Worm (Caenorhabditis elegans): ENCODE results near the gene eif-2Bdelta.

The eif-2Bdelta gene

DNA sequence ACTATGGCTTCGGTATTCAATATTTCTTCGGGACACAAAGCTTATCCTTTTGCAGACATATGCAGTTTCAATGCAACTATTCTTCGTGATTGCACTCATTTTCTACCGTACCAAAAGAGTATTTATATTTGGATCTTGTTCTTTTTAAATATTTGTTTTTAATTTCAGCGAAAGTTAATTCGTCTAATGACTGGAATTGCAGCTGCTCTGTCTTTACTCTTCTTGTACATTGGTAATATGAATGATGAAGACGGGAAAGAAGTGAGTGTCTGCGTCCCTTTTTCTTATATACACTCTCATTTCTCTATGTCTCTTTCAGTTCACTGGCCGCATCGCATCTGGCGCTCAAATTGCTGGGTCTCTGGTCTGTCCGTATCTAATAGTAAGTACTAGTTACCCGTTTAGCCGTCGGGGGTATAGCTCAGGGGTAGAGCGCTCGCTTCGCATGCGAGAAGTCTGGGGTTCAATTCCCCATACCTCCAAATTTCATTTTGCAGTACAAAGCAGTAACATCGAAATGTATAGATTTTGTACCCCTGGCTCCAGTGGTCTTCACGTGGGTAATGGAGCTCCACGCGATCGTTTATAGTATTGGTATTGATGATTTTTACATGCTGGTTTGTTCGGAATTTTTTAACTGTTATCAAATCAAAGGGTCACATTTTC is 10.3 kb upstream of the eif-2Bdelta start (continued):
- TF ChIP-seq mdl-1 (tag; optimal IDR thresholded peaks at IDR 0.05), result no peak
- TF ChIP-seq F49E8.2 (tag; optimal IDR thresholded peaks at IDR 0.05; ENCODE audit: borderline replicate concordance), result no peak
- TF ChIP-seq snpc-1.2 (GFP tag; IDR thresholded peaks at IDR 0.05), result peak; percentile 85; the same call in 1 of the 2 replicates
- TF ChIP-seq daf-19 (GFP tag; conservative IDR thresholded peaks at IDR 0.05), result peak; percentile 89
- TF ChIP-seq nhr-41 (GFP tag; IDR thresholded peaks at IDR 0.05), result peak; percentile 62; the same call in 1 of the 2 replicates
- 0 out of 2 replicates have a peak, but pooled peaks have one; percentile 69 for TF ChIP-seq F44E2.7 (GFP tag; IDR thresholded peaks at IDR 0.05)
- peak; percentile 68 for TF ChIP-seq nhr-102 (tag; optimal IDR thresholded peaks at IDR 0.05)
- peak; percentile 21 for TF ChIP-seq dpl-1 (GFP tag; optimal IDR thresholded peaks at IDR 0.05)
- TF ChIP-seq mdt-29 (GFP tag; IDR thresholded peaks at IDR 0.05), result peak; percentile 86
- no peak for TF ChIP-seq pqm-1 (tag; optimal IDR thresholded peaks at IDR 0.05)
- TF ChIP-seq F37D6.2 (tag; optimal IDR thresholded peaks at IDR 0.05), result peak; percentile 35
- TF ChIP-seq saeg-2 (GFP tag; IDR thresholded peaks at IDR 0.05), result peak; percentile 49; the same call in 1 of the 2 replicates
- peak; percentile 95 for TF ChIP-seq aha-1 (tag)
- TF ChIP-seq Y105C5A.15 (GFP tag; IDR thresholded peaks at IDR 0.05), result no peak
- peak; percentile 35 for TF ChIP-seq Y5F2A.4 (GFP tag; optimal IDR thresholded peaks at IDR 0.05)
- TF ChIP-seq nhr-25 (tag; optimal IDR thresholded peaks at IDR 0.05; ENCODE audit: borderline replicate concordance, insufficient read depth), result peak; percentile 39
- peak; percentile 56 for TF ChIP-seq mep-1 (tag; optimal IDR thresholded peaks at IDR 0.05)
- TF ChIP-seq skn-1 (tag; optimal IDR thresholded peaks at IDR 0.05), result no peak
- TF ChIP-seq zfp-2 (tag; optimal IDR thresholded peaks at IDR 0.05), result no peak
- no peak for TF ChIP-seq fos-1 (tag; optimal IDR thresholded peaks at IDR 0.05)
- TF ChIP-seq nhr-76 (tag; optimal IDR thresholded peaks at IDR 0.05), result no peak
- no peak for TF ChIP-seq set-16 (GFP tag; IDR thresholded peaks at IDR 0.05)
- TF ChIP-seq jun-1 (tag; optimal IDR thresholded peaks at IDR 0.05), result no peak
- peak; percentile 71 for TF ChIP-seq mes-2 (tag; optimal IDR thresholded peaks at IDR 0.05; ENCODE audit: poor library complexity, severe bottlenecking)
- TF ChIP-seq Y48G9A.11 (GFP tag; IDR thresholded peaks at IDR 0.05), result peak; percentile 76
- no peak for TF ChIP-seq nhr-11 (tag; optimal IDR thresholded peaks at IDR 0.05)
- no peak for TF ChIP-seq zip-2 (tag; optimal IDR thresholded peaks at IDR 0.05)
- TF ChIP-seq lir-3 (tag; optimal IDR thresholded peaks at IDR 0.05), result peak; percentile 60
- TF ChIP-seq arid-1 (GFP tag; conservative IDR thresholded peaks at IDR 0.05), result peak; percentile 78
- TF ChIP-seq ceh-32 (tag; optimal IDR thresholded peaks at IDR 0.05; ENCODE audit: poor library complexity), result no peak
- 0 out of 2 replicates have a peak, but pooled peaks have one; percentile 12 for TF ChIP-seq mxl-2 (GFP tag; conservative IDR thresholded peaks at IDR 0.05)
- no peak for TF ChIP-seq ces-1 (GFP tag; optimal IDR thresholded peaks at IDR 0.05)
- 0 out of 2 replicates have a peak, but pooled peaks have one; percentile 49 for TF ChIP-seq zip-11 (GFP tag; IDR thresholded peaks at IDR 0.05)
- peak; percentile 79 for TF ChIP-seq madf-9 (GFP tag; conservative IDR thresholded peaks at IDR 0.05)
- no peak for TF ChIP-seq ama-1 (optimal IDR thresholded peaks at IDR 0.05)
- TF ChIP-seq lin-38 (GFP tag; IDR thresholded peaks at IDR 0.05), result no peak; the same call in 1 of the 2 replicates
- peak; percentile 87 for TF ChIP-seq lim-7 (GFP tag; IDR thresholded peaks at IDR 0.05)
- TF ChIP-seq F26F4.8 (GFP tag; conservative IDR thresholded peaks at IDR 0.05), result peak; percentile 77; the same call in 1 of the 2 replicates
- no peak for TF ChIP-seq zag-1 (tag; optimal IDR thresholded peaks at IDR 0.05)
- TF ChIP-seq daf-8 (GFP tag; IDR thresholded peaks at IDR 0.05), result 0 out of 2 replicates have a peak, but pooled peaks have one; percentile 45
- TF ChIP-seq tag-97 (GFP tag; IDR thresholded peaks at IDR 0.05), result no peak
- peak; percentile 72 to 73; a peak in 1 of 4 replicates for TF ChIP-seq madf-5 (GFP tag; IDR thresholded peaks at IDR 0.05)
- peak; percentile 81 for TF ChIP-seq nhr-42 (GFP tag; IDR thresholded peaks at IDR 0.05)
- TF ChIP-seq aly-2 (tag; optimal IDR thresholded peaks at IDR 0.05), result no peak
- TF ChIP-seq nhr-28 (tag; optimal IDR thresholded peaks at IDR 0.05), result peak; percentile 59
- peak; percentile 87 for TF ChIP-seq hmg-1.1 (GFP tag; IDR thresholded peaks at IDR 0.05)
- no peak for TF ChIP-seq nhr-10 (tag; optimal IDR thresholded peaks at IDR 0.05)
- 0 out of 2 replicates have a peak, but pooled peaks have one; percentile 43 for TF ChIP-seq ceh-44 (GFP tag; IDR thresholded peaks at IDR 0.05)
- no peak for TF ChIP-seq cey-2 (tag; optimal IDR thresholded peaks at IDR 0.05; ENCODE audit: borderline replicate concordance, insufficient read depth)
- no peak for TF ChIP-seq ceh-28 (tag; optimal IDR thresholded peaks at IDR 0.05)
